Fruit fly (Drosophila melanogaster) whole organism, wandering third instar larva: ENCODE data around the gene CG15506.

Experiments
- Abd-B ChIP-seq: fragments of >200 bp; optimal IDR thresholded peaks from 2 replicates; lab custom pipeline; 2017; ENCODE audit warnings: missing biosample characterization, missing genetic modification characterization
- CG32264 ChIP-seq: fragments of 200-800 bp; sonication (Bioruptor generic); optimal IDR thresholded peaks from 2 replicates; lab custom pipeline; 2016; ENCODE audit warnings: missing biosample characterization, missing genetic modification characterization
- CG9705 ChIP-seq: fragments of 200-800 bp; sonication (Bioruptor generic); optimal IDR thresholded peaks from 2 replicates; lab custom pipeline; 2018; ENCODE audit warnings: missing biosample characterization, mild to moderate bottlenecking, missing genetic modification characterization
- Dfd ChIP-seq: fragments of >200 bp; optimal IDR thresholded peaks from 2 replicates; lab custom pipeline; 2017; ENCODE audit warnings: missing biosample characterization, missing genetic modification characterization
- OdsH ChIP-seq: fragments of 200-800 bp; sonication (Bioruptor generic); optimal IDR thresholded peaks from 2 replicates; lab custom pipeline; 2016; ENCODE audit warnings: missing biosample characterization, mild to moderate bottlenecking, missing genetic modification characterization
- dl ChIP-seq, 2 experiments: fragments of 175-275, 200-275 bp in 1 of 2; fragments of 200-275 bp in 1 of 2; sonication (Bioruptor generic); optimal IDR thresholded peaks; lab custom pipeline; 2018; ENCODE audit warnings: mild to moderate bottlenecking in 2 of 2, missing biosample characterization in 2 of 2, missing genetic modification characterization in 2 of 2, moderate library complexity in 2 of 2; ENCODE audit not compliant: partially characterized antibody in 2 of 2, insufficient read depth in 1 of 2
- dmrt93B ChIP-seq: fragments of 200-800 bp; sonication (Bioruptor generic); optimal IDR thresholded peaks from 2 replicates; lab custom pipeline; 2018; ENCODE audit warnings: missing biosample characterization, mild to moderate bottlenecking, missing genetic modification characterization
- dsf ChIP-seq: sonication (Bioruptor generic); optimal IDR thresholded peaks from 2 replicates; lab custom pipeline; 2016; ENCODE audit warnings: missing biosample characterization, missing genetic modification characterization, borderline replicate concordance
- foxo ChIP-seq, 2 experiments: fragments of 200-800 bp; sonication (Bioruptor generic); optimal IDR thresholded peaks; 2 replicates in 1 of 2; 3 replicates in 1 of 2; lab custom pipeline; 2016 to 2017; ENCODE audit warnings: missing biosample characterization in 2 of 2, missing genetic modification characterization in 2 of 2
- lola ChIP-seq: fragments of >200 bp; optimal IDR thresholded peaks from 2 replicates; lab custom pipeline; 2017; ENCODE audit warnings: missing biosample characterization, missing genetic modification characterization
- pan ChIP-seq: fragments of >200 bp; optimal IDR thresholded peaks from 2 replicates; lab custom pipeline; 2017

- TF ChIP-seq lola (GFP tag; lab: Kevin White, UChicago) (no peak), CG9705 (no peak), foxo (GFP tag; optimal IDR thresholded peaks at IDR 0.05; lab: Kevin White, UChicago) (no peak), dmrt93B (GFP tag; lab: Kevin White, UChicago) (no peak), Abd-B (GFP tag; lab: Kevin White, UChicago) (no peak), pan (lab: Kevin White, UChicago) (no peak), CG32264 (GFP tag; lab: Kevin White, UChicago) (no peak), dsf (no peak), dl (GFP tag; optimal IDR thresholded peaks at IDR 0.05; lab: Kevin White, UChicago; ENCODE audit: insufficient read depth in 1 of 2, partially characterized antibody in 2 of 2) (no peak), Dfd (GFP tag; lab: Kevin White, UChicago) (no peak), OdsH (GFP tag; lab: Kevin White, UChicago) (no peak)
Measured at dm6 chr3R:29699220-29699619, 19.2 kb upstream of the CG15506 start.
